Worm (Caenorhabditis elegans): ENCODE results near the gene sprr-1.

DNA sequence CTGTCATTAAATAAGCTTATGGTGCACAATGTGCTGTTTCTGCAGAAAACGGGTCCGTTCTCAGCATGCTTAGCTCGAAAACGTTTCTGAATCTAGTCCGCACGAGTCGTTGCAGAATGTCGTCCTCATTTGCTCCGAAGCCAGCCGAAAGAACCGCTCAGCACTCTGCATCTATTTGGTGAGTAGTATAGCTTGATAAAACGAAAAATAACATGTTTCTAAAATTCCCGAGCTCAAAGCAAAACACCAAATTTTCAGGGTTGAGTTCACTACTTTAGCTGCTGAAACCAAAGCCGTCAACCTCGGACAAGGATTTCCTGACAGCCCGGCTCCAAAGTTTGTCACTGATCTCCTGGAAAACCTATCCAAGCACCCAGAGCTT, 24.4 kb upstream of the sprr-1 start, which contains the start of gene nkat-3:
- TF ChIP-seq unc-62 (GFP tag; optimal IDR thresholded peaks at IDR 0.05) (no peak), nhr-76 (tag; optimal IDR thresholded peaks at IDR 0.05) (no peak), snpc-4 (tag; optimal IDR thresholded peaks at IDR 0.05) (no peak), sem-2 (GFP tag; optimal IDR thresholded peaks at IDR 0.05) (no peak), ztf-11 (tag; optimal IDR thresholded peaks at IDR 0.05) (no peak), sptf-1 (tag; optimal IDR thresholded peaks at IDR 0.05) (no peak), nhr-12 (tag; optimal IDR thresholded peaks at IDR 0.05) (no peak), nhr-237 (tag; optimal IDR thresholded peaks at IDR 0.05) (no peak), cnd-1 (tag; optimal IDR thresholded peaks at IDR 0.05) (no peak)

All from whole organism, mixed stage, embryonic.